Fruit fly (Drosophila melanogaster): ENCODE data around the gene Cog4.

Cog4 gene

DNA sequence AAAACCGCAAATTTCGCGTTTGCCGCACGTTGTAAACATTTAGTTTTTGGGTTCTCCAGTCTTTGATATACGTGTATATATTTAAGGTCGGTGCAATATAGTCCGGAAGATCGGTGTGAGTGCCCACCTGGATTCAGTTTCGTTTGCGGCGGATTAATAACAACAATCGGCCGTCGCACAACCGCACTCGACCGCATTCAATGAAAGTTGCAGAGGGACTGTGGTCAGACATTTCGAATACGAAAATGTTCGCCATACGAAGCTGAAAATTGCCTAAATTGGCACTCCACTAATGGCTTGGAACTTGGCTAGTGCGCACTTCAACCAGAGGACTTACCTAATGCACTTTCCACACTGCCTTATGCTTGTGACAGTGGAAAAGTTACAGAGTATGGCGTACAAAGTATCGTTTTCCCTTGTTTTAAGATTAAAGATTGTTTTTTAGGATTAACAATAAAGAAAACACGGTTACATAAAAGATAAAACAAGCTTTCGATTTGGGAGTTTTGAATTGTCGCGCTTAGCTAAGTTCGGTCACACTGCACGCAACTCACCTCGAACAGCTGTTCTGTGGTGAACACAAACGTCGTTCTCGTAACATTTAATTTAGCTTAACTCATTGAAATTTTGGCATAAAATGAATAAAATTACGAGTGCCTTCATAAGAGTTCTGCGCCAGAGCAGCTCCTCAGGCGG is 18.3 kb upstream of the Cog4 start, which contains the start of the genes Myo31DF and CG6094:
Myo31DF (minus strand) TSS at position 223 of the 696 bp plus-strand sequence.
CG6094 (plus strand) TSS at position 525 of the 696 bp plus-strand sequence.
- TF ChIP-seq Bdp1 (GFP tag; optimal IDR thresholded peaks at IDR 0.05) = peak; percentile 43
- TF ChIP-seq tll (GFP tag; optimal IDR thresholded peaks at IDR 0.05) = peak; percentile 40 to 44
- no peak for TF ChIP-seq esg (GFP tag; conservative IDR thresholded peaks at IDR 0.05)
- TF ChIP-seq eyg (GFP tag; optimal IDR thresholded peaks at IDR 0.05) = no peak
- no peak for TF ChIP-seq tgo (GFP tag; IDR thresholded peaks at IDR 0.05)
- TF ChIP-seq Elba2 (GFP tag; optimal IDR thresholded peaks at IDR 0.05) = no peak
- TF ChIP-seq CG13123 (GFP tag; optimal IDR thresholded peaks at IDR 0.05) = no peak
- TF ChIP-seq CG4404 (GFP tag; IDR thresholded peaks at IDR 0.05) = no peak
- peak; percentile 41; the same call in 1 of the 2 replicates for TF ChIP-seq CG1024 (GFP tag; IDR thresholded peaks at IDR 0.05)
- peak; percentile 46; the same call in 1 of the 4 replicates for TF ChIP-seq Gug (GFP tag; IDR thresholded peaks at IDR 0.05)
- TF ChIP-seq HmgD (GFP tag; optimal IDR thresholded peaks at IDR 0.05) = peak; percentile 56
- no peak for TF ChIP-seq Kr (GFP tag; optimal IDR thresholded peaks at IDR 0.05)
- no peak for TF ChIP-seq kni (GFP tag; optimal IDR thresholded peaks at IDR 0.05)
- TF ChIP-seq Oaz (GFP tag; IDR thresholded peaks at IDR 0.05) = no peak
- no peak for TF ChIP-seq CG7271 (tag; optimal IDR thresholded peaks at IDR 0.05)
- peak; percentile 23 for TF ChIP-seq twi (tag; optimal IDR thresholded peaks at IDR 0.05)
- TF ChIP-seq CG10274 (GFP tag; optimal IDR thresholded peaks at IDR 0.05) = no peak
- peak; percentile 99 for TF ChIP-seq CG7357 (GFP tag; IDR thresholded peaks at IDR 0.05)
- no peak for TF ChIP-seq BtbVII (GFP tag; optimal IDR thresholded peaks at IDR 0.05)
- TF ChIP-seq CG14965 (GFP tag; optimal IDR thresholded peaks at IDR 0.05; ENCODE audit: borderline replicate concordance) = no peak
- no peak for TF ChIP-seq CG30431 (GFP tag; optimal IDR thresholded peaks at IDR 0.05)
- no peak for TF ChIP-seq Dll (GFP tag; IDR thresholded peaks at IDR 0.05; ENCODE audit: partially characterized antibody)
- peak; percentile 59 for TF ChIP-seq CG3847 (GFP tag; IDR thresholded peaks at IDR 0.05)
- no peak for TF ChIP-seq CG10462 (GFP tag; optimal IDR thresholded peaks at IDR 0.05)
- TF ChIP-seq CG10147 (GFP tag; optimal IDR thresholded peaks at IDR 0.05) = no peak
- TF ChIP-seq MBD-R2 (GFP tag; IDR thresholded peaks at IDR 0.05) = peak; percentile 58; the same call in 1 of the 2 replicates
- peak; percentile 22; the same call in 1 of the 2 replicates for TF ChIP-seq Ptx1 (GFP tag; IDR thresholded peaks at IDR 0.05)
- peak; percentile 46; the same call in 1 of the 3 replicates for TF ChIP-seq sr (GFP tag; IDR thresholded peaks at IDR 0.05)
- TF ChIP-seq CG13624 (GFP tag; optimal IDR thresholded peaks at IDR 0.05) = peak; percentile 41
- TF ChIP-seq CG4328 (GFP tag; optimal IDR thresholded peaks at IDR 0.05) = peak; percentile 19
- no peak for TF ChIP-seq tin (GFP tag; optimal IDR thresholded peaks at IDR 0.05)
- TF ChIP-seq peb (GFP tag; IDR thresholded peaks at IDR 0.05) = no peak
- TF ChIP-seq dimm (GFP tag; IDR thresholded peaks at IDR 0.05) = no peak
- peak; percentile 0 for TF ChIP-seq oc (tag; optimal IDR thresholded peaks at IDR 0.05)
- peak; percentile 7 for TF ChIP-seq CG4617 (GFP tag; optimal IDR thresholded peaks at IDR 0.05; ENCODE audit: borderline replicate concordance)
- TF ChIP-seq CG31388 (GFP tag; optimal IDR thresholded peaks at IDR 0.05) = no peak
- TF ChIP-seq emc (GFP tag; optimal IDR thresholded peaks at IDR 0.05) = no peak
- TF ChIP-seq zf30C (GFP tag; optimal IDR thresholded peaks at IDR 0.05) = no peak
- no peak for TF ChIP-seq Atf3 (GFP tag; optimal IDR thresholded peaks at IDR 0.05)
- TF ChIP-seq CG7987 (GFP tag; optimal IDR thresholded peaks at IDR 0.05) = peak; percentile 55
- no peak for TF ChIP-seq CG8388 (GFP tag; optimal IDR thresholded peaks at IDR 0.05)
- TF ChIP-seq NK7.1 (GFP tag; optimal IDR thresholded peaks at IDR 0.05) = no peak
- no peak for TF ChIP-seq Doc2 (GFP tag; IDR thresholded peaks at IDR 0.05)
- no peak for TF ChIP-seq CG2202 (tag; optimal IDR thresholded peaks at IDR 0.05)
- no peak for TF ChIP-seq Ssrp (tag; optimal IDR thresholded peaks at IDR 0.05)
- TF ChIP-seq sqz (GFP tag; optimal IDR thresholded peaks at IDR 0.05) = peak; percentile 42
- no peak for TF ChIP-seq CG8765 (GFP tag; IDR thresholded peaks at IDR 0.05)
- TF ChIP-seq crol (GFP tag; IDR thresholded peaks at IDR 0.05) = no peak
- peak; percentile 94 for TF ChIP-seq Dp (GFP tag; optimal IDR thresholded peaks at IDR 0.05)
- TF ChIP-seq tna (GFP tag; IDR thresholded peaks at IDR 0.05; ENCODE audit: partially characterized antibody) = peak; percentile 55; the same call in 1 of the 2 replicates

All from whole organism, embryonic.